Worm (Caenorhabditis elegans) whole organism, L1 larva: ENCODE measurements around the gene F45D11.7.
"Not testable (repeated sequence)": the region's sequence is repeated elsewhere in the genome, so short reads cannot be mapped to it uniquely, and the experiment has no call there.

Experiments used
- ceh-82 ChIP-seq, 3 experiments: fragments of 150-350 bp in 1 of 3; sonication (generic microtip) in 2 of 3; optimal IDR thresholded peaks; 2 replicates each; lab custom pipeline; 2014 to 2017; ENCODE audit warnings: missing biosample characterization in 3 of 3, missing genetic modification characterization in 3 of 3
- ces-1 ChIP-seq: fragments of 150-350 bp; optimal IDR thresholded peaks from 2 replicates; lab custom pipeline; 2014; ENCODE audit warnings: missing biosample characterization, missing genetic modification reagents, missing genetic modification characterization
- dpl-1 ChIP-seq, 3 experiments: fragments of 150-350 bp in 2 of 3; sonication (generic microtip) in 1 of 3; optimal IDR thresholded peaks; 2 replicates each; lab custom pipeline; 2014 to 2017; ENCODE audit warnings: missing biosample characterization in 3 of 3, missing genetic modification characterization in 3 of 3, missing genetic modification reagents in 3 of 3
- lin-39 ChIP-seq: fragments of 150-350 bp; optimal IDR thresholded peaks from 2 replicates; lab custom pipeline; 2014; ENCODE audit warnings: missing biosample characterization, missing genetic modification reagents, missing genetic modification characterization
- lir-3 ChIP-seq: sonication (generic microtip); optimal IDR thresholded peaks from 2 replicates; lab custom pipeline; 2016; ENCODE audit warnings: mild to moderate bottlenecking, missing genetic modification characterization, moderate library complexity, missing compliant biosample characterization; ENCODE audit not compliant: poor library complexity
- mep-1 ChIP-seq: fragments of 150-350 bp; optimal IDR thresholded peaks from 2 replicates; lab custom pipeline; 2014; ENCODE audit warnings: missing biosample characterization, missing genetic modification characterization
- nhr-20 ChIP-seq: sonication (generic microtip); optimal IDR thresholded peaks from 2 replicates; lab custom pipeline; 2016; ENCODE audit warnings: mild to moderate bottlenecking, missing genetic modification characterization, missing compliant biosample characterization
- nhr-76 ChIP-seq: sonication (generic microtip); optimal IDR thresholded peaks from 2 replicates; lab custom pipeline; 2017; ENCODE audit warnings: missing biosample characterization, missing genetic modification characterization
- sptf-1 ChIP-seq: fragments of 150-350 bp; optimal IDR thresholded peaks from 2 replicates; lab custom pipeline; 2014; ENCODE audit warnings: missing biosample characterization, missing genetic modification characterization
- tbx-2 ChIP-seq: sonication (generic microtip); optimal IDR thresholded peaks from 2 replicates; lab custom pipeline; 2016; ENCODE audit warnings: missing genetic modification characterization, missing compliant biosample characterization
- zag-1 ChIP-seq: fragments of 150-350 bp; optimal IDR thresholded peaks from 2 replicates; lab custom pipeline; 2014; ENCODE audit warnings: missing biosample characterization, missing genetic modification characterization

DNA sequence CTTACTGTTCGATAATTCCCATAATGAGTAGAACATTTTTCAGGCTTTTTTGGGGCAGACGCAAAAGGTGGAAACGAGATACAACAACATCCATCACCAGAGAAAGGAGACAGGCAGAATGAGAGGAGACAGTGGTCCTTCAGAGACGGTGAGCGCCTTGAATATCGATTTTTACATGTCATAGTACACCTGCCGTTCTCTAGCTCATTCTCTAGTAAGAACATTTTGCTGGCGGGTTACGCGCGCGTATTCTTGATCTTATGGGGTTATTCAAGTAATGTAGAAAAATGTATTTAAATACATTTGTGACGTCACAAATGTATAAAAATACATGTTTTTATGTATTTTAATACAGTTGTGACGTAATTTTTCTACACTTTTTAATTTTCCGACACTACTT is 49.6 kb downstream of the F45D11.7 start, which contains the start of gene fbxb-45:
- not testable (repeated sequence) for TF ChIP-seq ces-1 (GFP tag; lab: Kevin White, UChicago); sptf-1 (tag; lab: Kevin White, UChicago); lin-39 (tag; lab: Kevin White, UChicago); mep-1; nhr-76 (tag; lab: Kevin White, UChicago); tbx-2 (tag; lab: Kevin White, UChicago); ceh-82 (tag; optimal IDR thresholded peaks at IDR 0.05; lab: Kevin White, UChicago); nhr-20 (tag; lab: Kevin White, UChicago); zag-1; dpl-1 (GFP tag; optimal IDR thresholded peaks at IDR 0.05; lab: Kevin White, UChicago); lir-3 (tag; lab: Kevin White, UChicago)
